Worm (Caenorhabditis elegans) whole organism, young adult: Measurements from ENCODE around the gene fozi-1.

Experiments
- F52B5.7 ChIP-seq: sonication (generic microtip); optimal IDR thresholded peaks from 2 replicates; lab custom pipeline; 2016; ENCODE audit warnings: mild to moderate bottlenecking, missing genetic modification characterization, missing compliant biosample characterization
- ama-1 ChIP-seq, 3 experiments: fragments of 150-350 bp in 1 of 3; sonication (generic microtip) in 2 of 3; optimal IDR thresholded peaks; 2 replicates each; lab custom pipeline; 2014 to 2018; ENCODE audit warnings: missing biosample characterization in 2 of 3, missing genetic modification characterization in 2 of 3, missing genetic modification reagents in 2 of 3
- cebp-1 ChIP-seq, 2 experiments: fragments of 200-800 bp in 1 of 2; sonication (Bioruptor generic) in 1 of 2; sonication (generic microtip) in 1 of 2; IDR thresholded peaks in 1 of 2; optimal IDR thresholded peaks in 1 of 2; 2 replicates each; pipeline versions ENCODE4 v1.3.6 to Lab custom; 2017 to 2022; ENCODE audit warnings: missing compliant biosample characterization in 2 of 2, missing genetic modification characterization in 2 of 2, mild to moderate bottlenecking in 1 of 2, missing genetic modification reagents in 1 of 2, moderate library complexity in 1 of 2
- fkh-3 ChIP-seq: sonication (generic microtip); optimal IDR thresholded peaks from 2 replicates; lab custom pipeline; 2016; ENCODE audit warnings: mild to moderate bottlenecking, missing genetic modification characterization, missing compliant biosample characterization
- hmg-1.2 ChIP-seq: fragments of 200-800 bp; sonication (Bioruptor generic); IDR thresholded peaks from 2 replicates; pipeline ENCODE4 v1.3.6; 2022; ENCODE audit warnings: missing genetic modification reagents, missing genetic modification characterization, missing compliant biosample characterization
- nhr-120 ChIP-seq: fragments of 200-800 bp; sonication (Bioruptor generic); IDR thresholded peaks from 2 replicates; pipeline ENCODE4 v1.3.6; 2022; ENCODE audit warnings: missing genetic modification characterization, missing compliant biosample characterization

DNA sequence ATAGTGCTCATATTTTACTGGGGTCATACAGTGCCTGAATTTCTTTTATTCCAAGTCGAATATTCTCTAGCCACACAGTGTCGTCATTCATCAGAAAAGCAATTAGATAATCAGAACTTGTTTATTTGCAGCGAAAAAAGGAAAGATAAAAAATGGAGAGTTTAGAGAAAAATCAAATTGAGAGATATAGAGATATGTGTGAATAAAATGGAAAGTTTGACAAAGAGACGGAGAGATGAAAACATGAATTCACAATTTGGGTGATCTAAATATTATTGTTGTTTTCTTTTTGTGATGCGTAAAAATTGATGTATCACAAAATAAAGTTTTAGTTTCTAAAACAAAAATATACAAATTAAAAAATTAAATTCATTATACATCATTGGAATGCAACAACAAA lies 19.1 kb downstream of the fozi-1 start:
- no peak for TF ChIP-seq F52B5.7 (tag; lab: Kevin White, UChicago)
- TF ChIP-seq hmg-1.2 (GFP tag; lab: Robert Waterston, UW), result no peak
- TF ChIP-seq nhr-120 (GFP tag; lab: Robert Waterston, UW), result no peak
- TF ChIP-seq ama-1 (optimal IDR thresholded peaks at IDR 0.05; lab: Kevin White, UChicago), result no peak
- TF ChIP-seq ama-1 (GFP tag; optimal IDR thresholded peaks at IDR 0.05; lab: Kevin White, UChicago), result no peak
- no peak for TF ChIP-seq fkh-3 (tag; lab: Kevin White, UChicago)
- TF ChIP-seq cebp-1 (GFP tag; IDR thresholded peaks at IDR 0.05; lab: Robert Waterston, UW), result no peak
- no peak for TF ChIP-seq cebp-1 (tag; optimal IDR thresholded peaks at IDR 0.05; lab: Kevin White, UChicago)
